Fruit fly (Drosophila melanogaster) Kc167 (cell line): ENCODE data around the gene aay.

Experiments
- Sin3A ChIP-seq: fragments of >200 bp; optimal IDR thresholded peaks from 2 replicates; lab custom pipeline; 2018; ENCODE audit warnings: missing external identifiers
- h ChIP-seq: fragments of >200 bp; optimal IDR thresholded peaks from 3 replicates; lab custom pipeline; 2018; ENCODE audit warnings: missing external identifiers
- insv ChIP-seq: fragments of >200 bp; optimal IDR thresholded peaks from 3 replicates; lab custom pipeline; 2018; ENCODE audit warnings: missing external identifiers

- TF ChIP-seq Sin3A (lab: Kevin White, UChicago) (no peak), insv (no peak), h (no peak)
These were observed 25.9 kb upstream of the aay start for dm6 chr3L:9397156-9397555.
